Worm (Caenorhabditis elegans): ENCODE data around the gene C24A8.5.
A peak's percentile ranks its signal among the peaks of the same experiment; 100 is the strongest.
"Not testable (repeated sequence)": the region's sequence is repeated elsewhere in the genome, so short reads cannot be mapped to it uniquely, and the experiment has no call there.

C24A8.5 gene

ce11 chrX:4353318-4353717 lies 24.6 kb upstream of the C24A8.5 start, which contains the start of gene col-165:
Gene col-165, plus strand, starts transcription at chrX:4353618.
- TF ChIP-seq ama-1 (optimal IDR thresholded peaks at IDR 0.05) (no peak), ama-1 (GFP tag; optimal IDR thresholded peaks at IDR 0.05) (no peak), zfh-2 (GFP tag; conservative IDR thresholded peaks at IDR 0.05) (no peak), K12H6.12 (tag; optimal IDR thresholded peaks at IDR 0.05) (no peak), akir-1 (GFP tag; optimal IDR thresholded peaks at IDR 0.05) (no peak)

- TF ChIP-seq akir-1 (GFP tag; optimal IDR thresholded peaks at IDR 0.05) (no peak), pha-4 (tag; optimal IDR thresholded peaks at IDR 0.05) (no peak), egl-18 (GFP tag; IDR thresholded peaks at IDR 0.05) (no peak), sdz-38 (tag; optimal IDR thresholded peaks at IDR 0.05) (no peak), dox-1 (GFP tag; IDR thresholded peaks at IDR 0.05) (no peak), C06A6.2 (GFP tag; conservative IDR thresholded peaks at IDR 0.05) (no peak), hmg-20 (GFP tag; IDR thresholded peaks at IDR 0.05) (no peak), ceh-58 (GFP tag; IDR thresholded peaks at IDR 0.05) (no peak), Y53F4B.3 (GFP tag; IDR thresholded peaks at IDR 0.05) (no peak), tbx-9 (tag; optimal IDR thresholded peaks at IDR 0.05; ENCODE audit: borderline replicate concordance) (no peak), attf-3 (GFP tag; conservative IDR thresholded peaks at IDR 0.05) (no peak), hsf-1 (GFP tag; IDR thresholded peaks at IDR 0.05) (no peak)
These were observed 21.5 kb upstream of the C24A8.5 start, which contains the start of gene F14H12.2 for ce11 chrX:4350198-4350597. Gene F14H12.2, plus strand, starts transcription at chrX:4350498.

ce11 chrX:4343915-4344314 lies 15.2 kb upstream of the C24A8.5 start, which contains the start of gene F14H12.3:
Gene F14H12.3, plus strand, starts transcription at chrX:4344215.
- TF ChIP-seq madf-10 (tag; optimal IDR thresholded peaks at IDR 0.05) (no peak), mxl-1 (tag; optimal IDR thresholded peaks at IDR 0.05) (no peak), mcd-1 (GFP tag; IDR thresholded peaks at IDR 0.05) (no peak), him-1 (tag; optimal IDR thresholded peaks at IDR 0.05) (no peak), B0261.1 (tag; optimal IDR thresholded peaks at IDR 0.05) (no peak), ztf-28 (GFP tag; IDR thresholded peaks at IDR 0.05) (no peak), madf-3 (GFP tag; IDR thresholded peaks at IDR 0.05) (no peak), Y67H2A.10 (GFP tag; conservative IDR thresholded peaks at IDR 0.05) (no peak), tbp1 (GFP tag; optimal IDR thresholded peaks at IDR 0.05) (no peak), tbx-9 (tag; optimal IDR thresholded peaks at IDR 0.05; ENCODE audit: borderline replicate concordance) (no peak)

ce11 chrX:4342730-4343129 lies 14.0 kb upstream of the C24A8.5 start:
- TF ChIP-seq egl-18 (GFP tag; IDR thresholded peaks at IDR 0.05): no peak
- no peak for TF ChIP-seq cebp-1 (GFP tag; IDR thresholded peaks at IDR 0.05)
- peak; percentile 83 for TF ChIP-seq cebp-1 (tag; optimal IDR thresholded peaks at IDR 0.05)

- TF ChIP-seq ceh-79 (tag; optimal IDR thresholded peaks at IDR 0.05); egl-18 (GFP tag; IDR thresholded peaks at IDR 0.05); B0261.1 (tag; optimal IDR thresholded peaks at IDR 0.05): not testable (repeated sequence)
These were observed 10.6 kb upstream of the C24A8.5 start, which contains the start of gene cst-1 for ce11 chrX:4339332-4339731. Gene cst-1, plus strand, starts transcription at chrX:4339632.

- TF ChIP-seq die-1 (tag; optimal IDR thresholded peaks at IDR 0.05); K11D2.4 (GFP tag; IDR thresholded peaks at IDR 0.05); Y56A3A.18 (GFP tag; IDR thresholded peaks at IDR 0.05): not testable (repeated sequence)
These were observed 7.2 kb upstream of the C24A8.5 start, which contains the start of gene cst-2 for ce11 chrX:4335950-4336349. Gene cst-2, minus strand, starts transcription at chrX:4336050.

All from whole organism, young adult.